Worm (Caenorhabditis elegans) whole organism, L3 larva: ENCODE data around the gene pps-1.

ENCODE experiments used
- R02D3.7 ChIP-seq: fragments of 150-350 bp; optimal IDR thresholded peaks from 2 replicates; lab custom pipeline; 2014; ENCODE audit warnings: missing biosample characterization, missing genetic modification characterization
- aly-2 ChIP-seq: fragments of 150-350 bp; optimal IDR thresholded peaks from 2 replicates; lab custom pipeline; 2014; ENCODE audit warnings: missing biosample characterization, missing genetic modification characterization
- ama-1 ChIP-seq: fragments of 150-350 bp; optimal IDR thresholded peaks from 2 replicates; lab custom pipeline; 2018
- ceh-28 ChIP-seq: fragments of 150-350 bp; optimal IDR thresholded peaks from 2 replicates; lab custom pipeline; 2014; ENCODE audit warnings: missing biosample characterization, missing genetic modification reagents, missing genetic modification characterization
- ceh-82 ChIP-seq: fragments of 150-350 bp; optimal IDR thresholded peaks from 2 replicates; lab custom pipeline; 2014; ENCODE audit warnings: missing biosample characterization, missing genetic modification characterization
- ceh-9 ChIP-seq: sonication (generic microtip); optimal IDR thresholded peaks from 2 replicates; lab custom pipeline; 2018; ENCODE audit warnings: missing biosample characterization, missing genetic modification characterization
- egl-5 ChIP-seq: fragments of 150-350 bp; optimal IDR thresholded peaks from 2 replicates; lab custom pipeline; 2017; ENCODE audit warnings: missing biosample characterization, missing genetic modification reagents, missing genetic modification characterization, inconsistent platforms
- elt-1 ChIP-seq: fragments of 150-350 bp; optimal IDR thresholded peaks from 2 replicates; lab custom pipeline; 2014; ENCODE audit warnings: missing biosample characterization, missing genetic modification characterization
- elt-2 ChIP-seq: sonication (generic microtip); optimal IDR thresholded peaks from 2 replicates; lab custom pipeline; 2016; ENCODE audit warnings: missing genetic modification reagents, mild to moderate bottlenecking, missing genetic modification characterization, missing compliant biosample characterization
- elt-3 ChIP-seq, 3 experiments: fragments of 150-350 bp in 1 of 3; sonication (generic microtip) in 2 of 3; optimal IDR thresholded peaks; 2 replicates in 2 of 3; 4 replicates in 1 of 3; lab custom pipeline; 2014 to 2017; ENCODE audit warnings: missing biosample characterization in 3 of 3, missing genetic modification characterization in 3 of 3
- eor-1 ChIP-seq, 2 experiments: fragments of 150-350 bp; optimal IDR thresholded peaks; 2 replicates each; lab custom pipeline; 2014 to 2018; ENCODE audit warnings: missing biosample characterization in 2 of 2, missing genetic modification characterization in 2 of 2
- fkh-10 ChIP-seq: sonication (generic microtip); optimal IDR thresholded peaks from 2 replicates; lab custom pipeline; 2017; ENCODE audit warnings: missing biosample characterization, missing genetic modification reagents, missing genetic modification characterization
- fkh-2 ChIP-seq: fragments of 150-350 bp; optimal IDR thresholded peaks from 2 replicates; lab custom pipeline; 2014; ENCODE audit warnings: missing biosample characterization, missing genetic modification reagents, missing genetic modification characterization
- hmg-11 ChIP-seq: sonication (generic microtip); optimal IDR thresholded peaks from 2 replicates; lab custom pipeline; 2016; ENCODE audit warnings: missing genetic modification characterization, missing compliant biosample characterization
- lin-15B ChIP-seq: fragments of 150-350 bp; optimal IDR thresholded peaks from 2 replicates; lab custom pipeline; 2014; ENCODE audit warnings: missing biosample characterization, missing genetic modification characterization
- lin-39 ChIP-seq: fragments of 150-350 bp; optimal IDR thresholded peaks from 2 replicates; lab custom pipeline; 2018; ENCODE audit warnings: missing biosample characterization, missing genetic modification reagents, missing genetic modification characterization
- nfya-1 ChIP-seq: sonication (generic microtip); optimal IDR thresholded peaks from 2 replicates; lab custom pipeline; 2017; ENCODE audit warnings: missing genetic modification characterization, mild to moderate bottlenecking, missing compliant biosample characterization, antibody characterized with exemption, moderate library complexity; ENCODE audit not compliant: insufficient read depth
- nhr-23 ChIP-seq: fragments of 150-350 bp; optimal IDR thresholded peaks from 2 replicates; lab custom pipeline; 2014; ENCODE audit warnings: missing biosample characterization, missing genetic modification reagents, missing genetic modification characterization
- nhr-25 ChIP-seq: sonication (generic microtip); optimal IDR thresholded peaks from 2 replicates; lab custom pipeline; 2017; ENCODE audit warnings: missing biosample characterization, missing genetic modification characterization
- nhr-28 ChIP-seq: fragments of 150-350 bp; optimal IDR thresholded peaks from 2 replicates; lab custom pipeline; 2014; ENCODE audit warnings: missing biosample characterization, missing genetic modification characterization
- nhr-43 ChIP-seq: sonication (generic microtip); optimal IDR thresholded peaks from 2 replicates; lab custom pipeline; 2016; ENCODE audit warnings: mild to moderate bottlenecking, missing genetic modification characterization, missing compliant biosample characterization; ENCODE audit not compliant: poor library complexity, severe bottlenecking
- nhr-67 ChIP-seq: fragments of 150-350 bp; optimal IDR thresholded peaks from 2 replicates; lab custom pipeline; 2014; ENCODE audit warnings: missing biosample characterization, missing genetic modification characterization
- nhr-77 ChIP-seq: fragments of 150-350 bp; optimal IDR thresholded peaks from 2 replicates; lab custom pipeline; 2014; ENCODE audit warnings: missing biosample characterization, missing genetic modification characterization
- pha-4 ChIP-seq: fragments of 150-350 bp; optimal IDR thresholded peaks from 2 replicates; lab custom pipeline; 2014; ENCODE audit warnings: missing biosample characterization, missing genetic modification reagents, missing genetic modification characterization
- pqm-1 ChIP-seq: fragments of 150-350 bp; optimal IDR thresholded peaks from 2 replicates; lab custom pipeline; 2017; ENCODE audit warnings: missing biosample characterization, missing genetic modification characterization, inconsistent platforms
- sea-2 ChIP-seq: fragments of 150-350 bp; sonication (generic microtip); optimal IDR thresholded peaks from 4 replicates; lab custom pipeline; 2014; ENCODE audit warnings: missing biosample characterization, missing genetic modification reagents, missing genetic modification characterization
- skn-1 ChIP-seq: fragments of 150-350 bp; optimal IDR thresholded peaks from 2 replicates; lab custom pipeline; 2014; ENCODE audit warnings: missing biosample characterization, missing genetic modification characterization
- snpc-4 ChIP-seq: fragments of 150-350 bp; optimal IDR thresholded peaks from 2 replicates; lab custom pipeline; 2014; ENCODE audit warnings: missing biosample characterization, missing genetic modification characterization
- tbx-2 ChIP-seq: sonication (generic microtip); optimal IDR thresholded peaks from 2 replicates; lab custom pipeline; 2016; ENCODE audit warnings: mild to moderate bottlenecking, missing genetic modification characterization, missing compliant biosample characterization
- unc-39 ChIP-seq: sonication (generic microtip); optimal IDR thresholded peaks from 4 replicates; lab custom pipeline; 2017; ENCODE audit warnings: missing biosample characterization, missing genetic modification characterization
- unc-62 ChIP-seq: fragments of 150-350 bp; sonication (generic microtip); optimal IDR thresholded peaks from 4 replicates; lab custom pipeline; 2014; ENCODE audit warnings: missing biosample characterization, missing genetic modification reagents, missing genetic modification characterization
- zag-1 ChIP-seq: fragments of 150-350 bp; optimal IDR thresholded peaks from 2 replicates; lab custom pipeline; 2014; ENCODE audit warnings: missing biosample characterization, missing genetic modification characterization
- ztf-11 ChIP-seq: fragments of 150-350 bp; optimal IDR thresholded peaks from 2 replicates; lab custom pipeline; 2014; ENCODE audit warnings: missing biosample characterization, missing genetic modification characterization
- ztf-4 ChIP-seq: fragments of 150-350 bp; optimal IDR thresholded peaks from 2 replicates; lab custom pipeline; 2014; ENCODE audit warnings: missing biosample characterization, missing genetic modification characterization

pps-1 gene

ce11 chrIV:10164086-10164485, 2.3 kb downstream of the pps-1 start:
- TF ChIP-seq ama-1 (lab: Kevin White, UChicago) (no peak), zag-1 (no peak), ztf-4 (tag; lab: Kevin White, UChicago) (no peak), nhr-43 (tag; lab: Kevin White, UChicago) (no peak), nfya-1 (tag; lab: Kevin White, UChicago) (no peak)

- TF ChIP-seq fkh-10 (GFP tag; lab: Kevin White, UChicago) (peak; percentile 93), elt-3 (tag; optimal IDR thresholded peaks at IDR 0.05; lab: Kevin White, UChicago) (no peak), nhr-77 (no peak)
Measured at ce11 chrIV:10170808-10171207, 9.0 kb downstream of the pps-1 start.

ce11 chrIV:10174328-10174727, 12.5 kb downstream of the pps-1 start, which contains the start of gene pxf-1:
Gene pxf-1, minus strand, starts transcription at chrIV:10174341.
- TF ChIP-seq elt-1 (tag; lab: Kevin White, UChicago), result no peak
- peak; percentile 52 for TF ChIP-seq egl-5 (tag; lab: Kevin White, UChicago)

ce11 chrIV:10174932-10175732, 13.3 kb downstream of the pps-1 start:
- no peak for TF ChIP-seq pqm-1
- no peak for TF ChIP-seq nhr-67 (tag; lab: Kevin White, UChicago)
- no peak for TF ChIP-seq elt-3 (tag; optimal IDR thresholded peaks at IDR 0.05; lab: Kevin White, UChicago)
- no peak for TF ChIP-seq ztf-11
- no peak for TF ChIP-seq skn-1 (tag; lab: Kevin White, UChicago)
- no peak for TF ChIP-seq nhr-28 (tag; lab: Kevin White, UChicago)
- peak; percentile 29 for TF ChIP-seq nfya-1 (tag; lab: Kevin White, UChicago)
- no peak for TF ChIP-seq ceh-9 (tag; lab: Kevin White, UChicago)
- TF ChIP-seq elt-2 (tag; lab: Kevin White, UChicago), result peak; percentile 45
- TF ChIP-seq snpc-4 (tag; lab: Kevin White, UChicago), result no peak
- peak; percentile 24 for TF ChIP-seq ceh-28
- no peak for TF ChIP-seq aly-2 (tag; lab: Kevin White, UChicago)
- peak; percentile 37 for TF ChIP-seq hmg-11 (tag; lab: Kevin White, UChicago)
- TF ChIP-seq ceh-82, result no peak
- no peak for TF ChIP-seq lin-39
- TF ChIP-seq sea-2 (GFP tag; lab: Kevin White, UChicago), result no peak
- TF ChIP-seq ama-1 (lab: Kevin White, UChicago), result no peak
- TF ChIP-seq zag-1, result no peak
- peak; percentile 56 for TF ChIP-seq pha-4 (tag; lab: Kevin White, UChicago)
- TF ChIP-seq unc-62 (GFP tag; lab: Kevin White, UChicago), result no peak
- TF ChIP-seq nhr-25 (tag; lab: Kevin White, UChicago), result peak; percentile 16
- TF ChIP-seq ztf-4 (tag; lab: Kevin White, UChicago), result no peak
- no peak for TF ChIP-seq fkh-10 (GFP tag; lab: Kevin White, UChicago)
- TF ChIP-seq R02D3.7 (tag; lab: Kevin White, UChicago), result no peak
- no peak for TF ChIP-seq tbx-2 (tag; lab: Kevin White, UChicago)

ce11 chrIV:10176252-10176730, 14.5 kb downstream of the pps-1 start, which contains the start of gene rack-1:
Gene rack-1, plus strand, starts transcription at chrIV:10176680.
- TF ChIP-seq eor-1 (tag; optimal IDR thresholded peaks at IDR 0.05; lab: Kevin White, UChicago) (no peak), hmg-11 (tag; lab: Kevin White, UChicago) (peak; percentile 65), unc-39 (tag; lab: Kevin White, UChicago) (no peak), lin-15B (tag; lab: Kevin White, UChicago) (peak; percentile 64), snpc-4 (tag; lab: Kevin White, UChicago) (peak; percentile 47), pha-4 (tag; lab: Kevin White, UChicago) (peak; percentile 70), nfya-1 (tag; lab: Kevin White, UChicago) (peak; percentile 85), egl-5 (tag; lab: Kevin White, UChicago) (no peak), nhr-25 (tag; lab: Kevin White, UChicago) (peak; percentile 52), unc-62 (GFP tag; lab: Kevin White, UChicago) (no peak), elt-2 (tag; lab: Kevin White, UChicago) (peak; percentile 24), nhr-23 (peak; percentile 73), lin-39 (peak; percentile 79), fkh-2 (tag; lab: Kevin White, UChicago) (no peak)
